Fruit fly (Drosophila melanogaster): Measurements from ENCODE around the gene PNUTS.

The PNUTS gene

DNA sequence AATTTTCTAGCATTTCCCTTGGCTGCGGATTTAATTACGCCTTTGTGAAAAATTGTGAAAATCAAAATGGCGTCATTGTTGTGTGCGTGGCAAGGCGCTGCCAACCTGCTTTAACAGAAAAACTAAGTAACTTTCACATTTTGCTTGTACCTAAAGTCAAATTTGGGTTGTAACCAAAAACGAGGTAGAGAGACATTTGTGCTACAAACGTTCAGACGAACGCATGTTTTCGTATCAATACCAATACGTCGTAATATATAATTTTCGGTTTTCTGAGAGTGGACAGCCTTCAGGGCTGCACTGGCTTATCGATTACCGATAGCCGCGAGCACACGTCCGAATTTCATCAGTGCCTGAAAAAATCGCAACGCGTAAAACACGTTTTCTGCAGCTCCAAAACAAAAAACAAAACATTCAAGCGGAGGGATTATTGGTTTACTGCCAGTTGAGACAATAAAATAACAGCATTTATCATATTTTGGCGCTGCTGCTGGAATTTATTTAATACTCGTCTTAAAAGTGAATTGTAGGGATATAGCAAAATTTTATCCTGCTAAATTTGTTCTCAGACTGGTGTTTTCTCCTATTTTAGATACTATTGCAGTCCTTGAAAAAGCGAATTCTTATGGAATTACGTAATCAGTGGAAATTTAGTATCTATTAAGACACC is 619 bp downstream of the PNUTS start (continued):
- no peak for TF ChIP-seq gt (GFP tag; IDR thresholded peaks at IDR 0.05)
- TF ChIP-seq CG31388 (GFP tag; optimal IDR thresholded peaks at IDR 0.05): no peak
- peak; percentile 50 for TF ChIP-seq PHDP (tag; optimal IDR thresholded peaks at IDR 0.05)
- TF ChIP-seq CG18476 (GFP tag; optimal IDR thresholded peaks at IDR 0.05): peak; percentile 62
- no peak for TF ChIP-seq Dfd (GFP tag; optimal IDR thresholded peaks at IDR 0.05)
- TF ChIP-seq sug (tag; optimal IDR thresholded peaks at IDR 0.05): peak; percentile 65
- TF ChIP-seq CG15479 (GFP tag; optimal IDR thresholded peaks at IDR 0.05): no peak
- TF ChIP-seq ham (GFP tag; IDR thresholded peaks at IDR 0.05): peak; percentile 25; the same call in 1 of the 2 replicates
- TF ChIP-seq ewg (GFP tag; optimal IDR thresholded peaks at IDR 0.05): peak; percentile 54
- TF ChIP-seq run (tag; optimal IDR thresholded peaks at IDR 0.05): no peak
- no peak for TF ChIP-seq ash1 (GFP tag; optimal IDR thresholded peaks at IDR 0.05)
- TF ChIP-seq nau (GFP tag; optimal IDR thresholded peaks at IDR 0.05): peak; percentile 53
- peak in 1 of 2 experiments; percentile 68 for TF ChIP-seq bsh (GFP tag; optimal IDR thresholded peaks at IDR 0.05)
- TF ChIP-seq fd64A (GFP tag; optimal IDR thresholded peaks at IDR 0.05): no peak
- TF ChIP-seq CG31224 (GFP tag; IDR thresholded peaks at IDR 0.05): no peak; the same call in 1 of the 2 replicates
- TF ChIP-seq salm (tag; optimal IDR thresholded peaks at IDR 0.05): peak; percentile 12
- no peak for TF ChIP-seq TFAM (GFP tag; optimal IDR thresholded peaks at IDR 0.05)
- peak; percentile 72 for TF ChIP-seq btn (GFP tag; optimal IDR thresholded peaks at IDR 0.05)
- TF ChIP-seq otp (GFP tag; IDR thresholded peaks at IDR 0.05): 0 out of 3 replicates have a peak, but pooled peaks have one; percentile 56
- no peak for TF ChIP-seq CG30020 (tag; optimal IDR thresholded peaks at IDR 0.05)
- TF ChIP-seq tio (GFP tag; optimal IDR thresholded peaks at IDR 0.05): no peak
- TF ChIP-seq CG16779 (GFP tag; IDR thresholded peaks at IDR 0.05): no peak
- peak; percentile 57; the same call in 2 of the 3 replicates for TF ChIP-seq CG6791 (GFP tag; IDR thresholded peaks at IDR 0.05; ENCODE audit: partially characterized antibody)
- TF ChIP-seq CG14050 (GFP tag; IDR thresholded peaks at IDR 0.05): peak; percentile 24; the same call in 2 of the 3 replicates
- TF ChIP-seq CG32767 (GFP tag; IDR thresholded peaks at IDR 0.05): no peak; the same call in 1 of the 2 replicates
- TF ChIP-seq croc (GFP tag; conservative IDR thresholded peaks at IDR 0.05): no peak
- TF ChIP-seq HLH3B (GFP tag; IDR thresholded peaks at IDR 0.05): peak; percentile 64
- no peak for TF ChIP-seq CG33557 (GFP tag; optimal IDR thresholded peaks at IDR 0.05)
- TF ChIP-seq CTCF (GFP tag; optimal IDR thresholded peaks at IDR 0.05): no peak
- peak; percentile 62 for TF ChIP-seq CG11504 (tag; optimal IDR thresholded peaks at IDR 0.05)
- no peak for TF ChIP-seq eve (GFP tag; optimal IDR thresholded peaks at IDR 0.05)
- peak; percentile 42; the same call in 1 of the 3 replicates for TF ChIP-seq CG2199 (GFP tag; IDR thresholded peaks at IDR 0.05)
- 0 out of 3 replicates have a peak, but pooled peaks have one; percentile 34 for TF ChIP-seq HLH4C (GFP tag; IDR thresholded peaks at IDR 0.05; ENCODE audit: partially characterized antibody)
- peak; percentile 73 for TF ChIP-seq Camta (GFP tag; optimal IDR thresholded peaks at IDR 0.05)
- TF ChIP-seq CG4404 (GFP tag; IDR thresholded peaks at IDR 0.05): peak; percentile 46; the same call in 1 of the 2 replicates
- peak; percentile 37; the same call in 1 of the 3 replicates for TF ChIP-seq CG16813 (GFP tag; IDR thresholded peaks at IDR 0.05; ENCODE audit: partially characterized antibody)
- TF ChIP-seq Sry-β (GFP tag; optimal IDR thresholded peaks at IDR 0.05): no peak
- peak; percentile 77 for TF ChIP-seq ci (GFP tag; IDR thresholded peaks at IDR 0.05)
- TF ChIP-seq stwl (tag; optimal IDR thresholded peaks at IDR 0.05): peak; percentile 26
- peak; percentile 48 for TF ChIP-seq Fer3 (tag; optimal IDR thresholded peaks at IDR 0.05)
- TF ChIP-seq zfh1 (GFP tag; IDR thresholded peaks at IDR 0.05): peak; percentile 76
- TF ChIP-seq NFAT (GFP tag; IDR thresholded peaks at IDR 0.05): no peak
- peak; percentile 44 for TF ChIP-seq HmgD (GFP tag; optimal IDR thresholded peaks at IDR 0.05)
- peak; percentile 72 for TF ChIP-seq CG10366 (GFP tag; IDR thresholded peaks at IDR 0.05)
- peak; percentile 62 for TF ChIP-seq cwo (GFP tag; optimal IDR thresholded peaks at IDR 0.05)
- TF ChIP-seq CG3995 (GFP tag; optimal IDR thresholded peaks at IDR 0.05): peak; percentile 38
- TF ChIP-seq ems (GFP tag; optimal IDR thresholded peaks at IDR 0.05): peak; percentile 72
- TF ChIP-seq CG2889 (GFP tag; IDR thresholded peaks at IDR 0.05): no peak
- TF ChIP-seq odd (GFP tag; optimal IDR thresholded peaks at IDR 0.05): peak; percentile 39
- TF ChIP-seq CG18262 (tag; optimal IDR thresholded peaks at IDR 0.05): peak; percentile 43

Data from whole organism, embryonic.